Fruit fly (Drosophila melanogaster): ENCODE measurements around the gene CG42507.
A peak's percentile ranks its signal among the peaks of the same experiment; 100 is the strongest.

Gene CG42507

DNA sequence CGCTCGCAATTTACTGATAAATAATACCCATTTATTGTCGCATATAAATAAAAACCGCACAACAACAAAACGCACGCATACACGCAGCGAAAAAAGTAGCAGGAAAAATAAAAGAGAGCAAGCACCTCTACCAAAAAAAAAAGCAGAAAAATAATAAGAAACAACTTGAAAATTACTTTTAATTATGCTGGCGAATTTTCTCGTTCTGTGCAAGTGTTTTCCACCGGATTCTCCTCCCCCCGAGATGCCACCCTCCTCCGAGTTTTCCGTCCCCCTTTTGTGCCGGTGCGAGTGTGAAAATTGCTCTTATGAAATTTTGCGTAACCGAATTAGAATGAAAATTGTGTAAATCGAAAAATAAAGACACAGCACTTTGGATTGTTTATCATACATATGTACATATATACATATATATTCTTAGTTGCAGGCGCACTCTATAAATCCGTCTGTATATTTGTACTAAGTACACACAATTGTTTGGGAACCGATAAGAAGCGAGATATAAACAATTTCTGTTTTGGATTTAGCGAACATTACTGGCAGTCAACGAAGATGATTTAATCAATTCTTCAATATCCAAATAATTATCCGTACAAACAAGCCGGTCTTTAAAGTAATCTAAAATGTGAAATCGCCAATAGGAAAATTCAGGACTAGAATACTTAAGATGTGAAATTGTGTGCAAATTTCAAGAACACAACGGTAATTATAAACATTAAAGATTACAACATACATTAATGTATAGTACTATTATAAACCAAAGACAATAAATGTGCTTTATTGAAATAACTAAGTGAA lies 33.3 kb upstream of the CG42507 start:
- TF ChIP-seq CG9948 (tag; optimal IDR thresholded peaks at IDR 0.05) (no peak), Snoo (tag; optimal IDR thresholded peaks at IDR 0.05) (no peak), CG4496 (GFP tag; IDR thresholded peaks at IDR 0.05) (peak; percentile 63; the same call in 1 of the 3 replicates), fd96Ca (GFP tag; IDR thresholded peaks at IDR 0.05) (peak; percentile 58; the same call in 1 of the 3 replicates), rn (GFP tag; IDR thresholded peaks at IDR 0.05) (peak; percentile 36; the same call in 1 of the 2 replicates), gl (tag; optimal IDR thresholded peaks at IDR 0.05) (no peak), CG12605 (GFP tag; IDR thresholded peaks at IDR 0.05) (peak; percentile 48; the same call in 1 of the 2 replicates), CG14655 (GFP tag; optimal IDR thresholded peaks at IDR 0.05) (no peak), Pif1B (GFP tag; optimal IDR thresholded peaks at IDR 0.05) (no peak), Ets98B (GFP tag; IDR thresholded peaks at IDR 0.05) (peak; percentile 33; the same call in 1 of the 2 replicates), EcR (GFP tag; optimal IDR thresholded peaks at IDR 0.05) (no peak), CG32121 (GFP tag; IDR thresholded peaks at IDR 0.05) (peak; percentile 56)

DNA sequence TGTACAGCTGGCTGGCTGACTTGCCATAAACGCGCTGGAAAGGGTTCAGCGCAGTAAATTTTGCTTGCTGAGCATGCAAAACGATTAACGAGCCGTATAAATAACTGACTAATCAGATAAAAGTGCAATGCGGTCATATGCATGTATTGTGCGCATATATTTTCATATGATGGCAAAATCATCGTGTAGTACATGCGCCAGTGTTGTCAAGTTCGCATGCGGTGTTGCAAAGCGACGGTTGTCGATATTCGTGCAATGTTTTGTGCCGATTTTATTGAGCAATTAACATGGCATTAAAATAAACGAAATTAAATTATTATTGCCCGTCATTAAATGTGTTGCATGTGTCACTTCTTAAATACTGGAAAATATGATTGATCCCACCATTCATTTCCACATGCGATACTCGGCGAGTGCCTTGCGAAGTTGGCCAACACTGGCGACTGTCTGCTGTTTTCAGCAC lies 32.4 kb upstream of the CG42507 start:
- TF ChIP-seq CG12605 (GFP tag; IDR thresholded peaks at IDR 0.05) = no peak
- peak; percentile 54 for TF ChIP-seq Pif1B (GFP tag; optimal IDR thresholded peaks at IDR 0.05)
- TF ChIP-seq CG8301 (tag; optimal IDR thresholded peaks at IDR 0.05) = peak; percentile 61
- TF ChIP-seq CG14655 (GFP tag; optimal IDR thresholded peaks at IDR 0.05) = no peak
- TF ChIP-seq CG32121 (GFP tag; IDR thresholded peaks at IDR 0.05) = peak; percentile 61
- peak; percentile 59 for TF ChIP-seq CG17806 (tag; optimal IDR thresholded peaks at IDR 0.05)
- peak; percentile 44 for TF ChIP-seq CG34367 (tag; optimal IDR thresholded peaks at IDR 0.05)
- TF ChIP-seq CG15710 (tag; optimal IDR thresholded peaks at IDR 0.05) = peak; percentile 69
- TF ChIP-seq gl (tag; optimal IDR thresholded peaks at IDR 0.05) = peak; percentile 6
- TF ChIP-seq Pif1A (GFP tag; optimal IDR thresholded peaks at IDR 0.05) = peak; percentile 74
- TF ChIP-seq rn (GFP tag; IDR thresholded peaks at IDR 0.05) = peak; percentile 41; the same call in 1 of the 2 replicates
- peak; percentile 78 for TF ChIP-seq Ets98B (GFP tag; IDR thresholded peaks at IDR 0.05)
- TF ChIP-seq Snoo (tag; optimal IDR thresholded peaks at IDR 0.05) = peak; percentile 68
- TF ChIP-seq EcR (GFP tag; optimal IDR thresholded peaks at IDR 0.05) = no peak
- TF ChIP-seq CG13204 (GFP tag; optimal IDR thresholded peaks at IDR 0.05) = no peak
- TF ChIP-seq CG10348 (GFP tag; IDR thresholded peaks at IDR 0.05) = no peak
- peak; percentile 70; the same call in 2 of the 3 replicates for TF ChIP-seq CG4496 (GFP tag; IDR thresholded peaks at IDR 0.05)
- TF ChIP-seq D1 (tag; optimal IDR thresholded peaks at IDR 0.05) = no peak
- peak; percentile 46 for TF ChIP-seq CG8159 (tag; optimal IDR thresholded peaks at IDR 0.05)
- TF ChIP-seq fd96Ca (GFP tag; IDR thresholded peaks at IDR 0.05) = peak; percentile 85
- peak; percentile 31 for TF ChIP-seq CG9948 (tag; optimal IDR thresholded peaks at IDR 0.05)

DNA sequence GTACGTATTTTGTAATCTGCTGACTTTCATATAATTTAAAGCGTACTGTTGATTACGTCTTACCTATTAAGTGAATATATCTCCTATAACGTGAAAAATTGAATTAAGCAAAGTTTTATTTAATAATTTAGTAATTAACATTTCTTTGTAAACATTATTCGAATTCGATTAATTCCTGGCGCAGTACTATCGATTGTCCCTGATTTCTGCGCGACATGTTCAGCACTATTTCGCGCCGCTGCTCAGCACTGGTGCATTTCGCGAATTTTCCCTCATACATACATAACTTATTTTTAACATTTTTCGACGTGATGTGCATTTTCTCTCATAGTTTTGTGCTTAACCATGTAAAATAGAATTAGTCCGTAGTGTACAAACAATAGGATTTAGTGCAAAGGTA lies 31.9 kb upstream of the CG42507 start, which contains the start of gene Helz:
Helz (plus strand) TSS at position 260 of the 400 bp plus-strand sequence.
- no peak for TF ChIP-seq CG15710 (tag; optimal IDR thresholded peaks at IDR 0.05)
- no peak for TF ChIP-seq Pif1A (GFP tag; optimal IDR thresholded peaks at IDR 0.05)
- TF ChIP-seq rn (GFP tag; IDR thresholded peaks at IDR 0.05) = no peak
- TF ChIP-seq CG13204 (GFP tag; optimal IDR thresholded peaks at IDR 0.05) = no peak
- TF ChIP-seq CG4496 (GFP tag; IDR thresholded peaks at IDR 0.05) = no peak
- no peak for TF ChIP-seq Ets98B (GFP tag; IDR thresholded peaks at IDR 0.05)
- no peak for TF ChIP-seq CG8159 (tag; optimal IDR thresholded peaks at IDR 0.05)
- no peak for TF ChIP-seq CG9948 (tag; optimal IDR thresholded peaks at IDR 0.05)
- no peak for TF ChIP-seq Pif1B (GFP tag; optimal IDR thresholded peaks at IDR 0.05)
- no peak for TF ChIP-seq CG34367 (tag; optimal IDR thresholded peaks at IDR 0.05)
- TF ChIP-seq CG8301 (tag; optimal IDR thresholded peaks at IDR 0.05) = no peak
- TF ChIP-seq EcR (GFP tag; optimal IDR thresholded peaks at IDR 0.05) = no peak
- TF ChIP-seq CG14655 (GFP tag; optimal IDR thresholded peaks at IDR 0.05) = no peak
- no peak for TF ChIP-seq D1 (tag; optimal IDR thresholded peaks at IDR 0.05)
- TF ChIP-seq CG17806 (tag; optimal IDR thresholded peaks at IDR 0.05) = no peak
- TF ChIP-seq CG10348 (GFP tag; IDR thresholded peaks at IDR 0.05) = no peak

DNA sequence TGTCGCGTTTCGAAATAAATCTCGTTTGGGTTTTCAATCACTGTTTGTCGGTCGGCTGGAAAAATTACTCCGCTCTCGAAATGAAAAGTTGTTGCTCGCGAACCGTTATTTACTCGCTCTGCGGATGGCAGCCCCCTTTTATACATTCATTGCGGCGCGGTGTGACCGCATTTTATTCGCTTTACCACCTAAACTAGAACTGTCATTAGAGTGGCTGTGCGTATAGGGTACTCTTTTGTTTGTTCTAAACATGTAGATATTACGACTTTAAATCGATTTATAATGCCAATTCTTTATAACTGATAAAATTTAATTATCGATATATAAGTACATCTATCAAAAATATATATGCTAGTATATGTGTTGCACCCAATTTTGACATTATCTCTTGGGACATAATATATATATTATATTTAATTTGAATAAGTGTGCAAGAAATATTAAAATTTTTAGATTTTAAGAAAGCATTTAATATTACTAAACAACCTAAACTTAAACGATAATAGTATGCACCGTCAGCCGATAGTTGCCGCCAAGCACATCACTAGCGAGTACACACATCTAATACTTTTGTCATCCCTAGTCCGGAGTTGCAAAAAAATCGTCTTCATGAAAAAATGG lies 28.6 kb upstream of the CG42507 start, which contains the start of the genes bmm and Tdrd3:
bmm (minus strand) TSS at position 183 of the 621 bp plus-strand sequence.
Tdrd3 (plus strand) TSS at position 562 of the 621 bp plus-strand sequence.
- TF ChIP-seq CG12605 (GFP tag; IDR thresholded peaks at IDR 0.05) (peak; percentile 6; the same call in 1 of the 2 replicates), Snoo (tag; optimal IDR thresholded peaks at IDR 0.05) (peak; percentile 66), EcR (GFP tag; optimal IDR thresholded peaks at IDR 0.05) (no peak), fd96Ca (GFP tag; IDR thresholded peaks at IDR 0.05) (peak; percentile 67; the same call in 2 of the 3 replicates), CG15710 (tag; optimal IDR thresholded peaks at IDR 0.05) (peak; percentile 84), CG17806 (tag; optimal IDR thresholded peaks at IDR 0.05) (peak; percentile 77), CG14655 (GFP tag; optimal IDR thresholded peaks at IDR 0.05) (peak; percentile 77), CG13204 (GFP tag; optimal IDR thresholded peaks at IDR 0.05) (no peak), CG8159 (tag; optimal IDR thresholded peaks at IDR 0.05) (peak; percentile 98), Pif1B (GFP tag; optimal IDR thresholded peaks at IDR 0.05) (peak; percentile 51), gl (tag; optimal IDR thresholded peaks at IDR 0.05) (no peak), rn (GFP tag; IDR thresholded peaks at IDR 0.05) (peak; percentile 51; the same call in 1 of the 2 replicates), CG9948 (tag; optimal IDR thresholded peaks at IDR 0.05) (peak; percentile 82), CG4496 (GFP tag; IDR thresholded peaks at IDR 0.05) (peak; percentile 65; the same call in 1 of the 3 replicates), CG34367 (tag; optimal IDR thresholded peaks at IDR 0.05) (peak; percentile 66), CG32121 (GFP tag; IDR thresholded peaks at IDR 0.05) (peak; percentile 56), D1 (tag; optimal IDR thresholded peaks at IDR 0.05) (no peak), CG8301 (tag; optimal IDR thresholded peaks at IDR 0.05) (peak; percentile 48), Pif1A (GFP tag; optimal IDR thresholded peaks at IDR 0.05) (peak; percentile 69), CG10348 (GFP tag; IDR thresholded peaks at IDR 0.05) (no peak), Ets98B (GFP tag; IDR thresholded peaks at IDR 0.05) (peak; percentile 62)

Measured in whole organism, pupa.